Worm (Caenorhabditis elegans): ENCODE results near the gene F01D5.10.

F01D5.10 gene

ce11 chrII:14005183-14005582 is 15.9 kb downstream of the F01D5.10 start:
- no peak for TF ChIP-seq nhr-21 (tag; optimal IDR thresholded peaks at IDR 0.05)
- no peak for TF ChIP-seq nhr-12 (tag; optimal IDR thresholded peaks at IDR 0.05)
- no peak for TF ChIP-seq F13H6.1 (tag; optimal IDR thresholded peaks at IDR 0.05)
- no peak for TF ChIP-seq lsy-2 (tag; optimal IDR thresholded peaks at IDR 0.05)
- TF ChIP-seq lin-13 (GFP tag; optimal IDR thresholded peaks at IDR 0.05), result no peak
- no peak for TF ChIP-seq alr-1 (tag; optimal IDR thresholded peaks at IDR 0.05)
- no peak for TF ChIP-seq dmd-4 (tag; optimal IDR thresholded peaks at IDR 0.05)
- no peak for TF ChIP-seq R02D3.7 (tag; optimal IDR thresholded peaks at IDR 0.05)
- no peak for TF ChIP-seq sma-9 (GFP tag; optimal IDR thresholded peaks at IDR 0.05)
- TF ChIP-seq sma-9 (tag; optimal IDR thresholded peaks at IDR 0.05), result no peak
- no peak for TF ChIP-seq lin-11 (tag; optimal IDR thresholded peaks at IDR 0.05)
- TF ChIP-seq Y55F3AM.14 (GFP tag; optimal IDR thresholded peaks at IDR 0.05), result no peak

- no peak for TF ChIP-seq alr-1 (tag; optimal IDR thresholded peaks at IDR 0.05)
- TF ChIP-seq nhr-21 (tag; optimal IDR thresholded peaks at IDR 0.05), result peak; percentile 74
Observed at ce11 chrII:14004770-14005169, 16.4 kb downstream of the F01D5.10 start.

- no peak for TF ChIP-seq nhr-10 (tag; optimal IDR thresholded peaks at IDR 0.05)
- TF ChIP-seq snpc-4 (tag; optimal IDR thresholded peaks at IDR 0.05), result peak; percentile 82
Observed at ce11 chrII:14003821-14004430, 17.2 kb downstream of the F01D5.10 start.

ce11 chrII:14002200-14002599 is 18.9 kb downstream of the F01D5.10 start, which contains the start of gene F01D5.5:
Gene F01D5.5 (minus strand): TSS chrII:14002300.
- TF ChIP-seq elt-3 (tag; optimal IDR thresholded peaks at IDR 0.05) (no peak), unc-55 (GFP tag; optimal IDR thresholded peaks at IDR 0.05) (no peak), nhr-6 (tag; optimal IDR thresholded peaks at IDR 0.05) (no peak), nhr-21 (tag; optimal IDR thresholded peaks at IDR 0.05) (no peak), sem-4 (tag; optimal IDR thresholded peaks at IDR 0.05) (no peak), ceh-16 (tag; optimal IDR thresholded peaks at IDR 0.05) (no peak), nhr-12 (tag; optimal IDR thresholded peaks at IDR 0.05) (no peak)

- TF ChIP-seq fos-1 (tag; optimal IDR thresholded peaks at IDR 0.05), result peak; percentile 8
Observed at ce11 chrII:14000044-14000443, 21.1 kb downstream of the F01D5.10 start, which contains the start of gene F01D5.3. Gene F01D5.3 (minus strand): TSS chrII:14000144.

- no peak for TF ChIP-seq ztf-1 (GFP tag; conservative IDR thresholded peaks at IDR 0.05)
- no peak for TF ChIP-seq gmeb-1 (tag; optimal IDR thresholded peaks at IDR 0.05)
- TF ChIP-seq ztf-11 (tag; optimal IDR thresholded peaks at IDR 0.05), result no peak
- TF ChIP-seq snpc-4 (tag; optimal IDR thresholded peaks at IDR 0.05), result no peak
- no peak for TF ChIP-seq elt-3 (tag; optimal IDR thresholded peaks at IDR 0.05)
- no peak for TF ChIP-seq egl-27 (tag; optimal IDR thresholded peaks at IDR 0.05)
- no peak for TF ChIP-seq Y55F3AM.14 (GFP tag; optimal IDR thresholded peaks at IDR 0.05)
- no peak for TF ChIP-seq ZK546.5 (tag; optimal IDR thresholded peaks at IDR 0.05)
- no peak for TF ChIP-seq nhr-237 (tag; optimal IDR thresholded peaks at IDR 0.05)
- TF ChIP-seq nhr-77 (tag; optimal IDR thresholded peaks at IDR 0.05), result no peak
- no peak for TF ChIP-seq fos-1 (tag; optimal IDR thresholded peaks at IDR 0.05)
- TF ChIP-seq lsy-2 (tag; optimal IDR thresholded peaks at IDR 0.05), result no peak
- TF ChIP-seq sma-9 (GFP tag; optimal IDR thresholded peaks at IDR 0.05), result no peak
- no peak for TF ChIP-seq sma-9 (tag; optimal IDR thresholded peaks at IDR 0.05)
- no peak for TF ChIP-seq ceh-82 (tag; optimal IDR thresholded peaks at IDR 0.05)
- TF ChIP-seq sem-4 (tag; optimal IDR thresholded peaks at IDR 0.05), result no peak
Observed at ce11 chrII:13998964-13999363, 22.2 kb downstream of the F01D5.10 start, which contains the start of gene F01D5.2. Gene F01D5.2 (minus strand): TSS chrII:13999064.

ce11 chrII:13997989-13998388 is 23.1 kb downstream of the F01D5.10 start:
- TF ChIP-seq sma-9 (GFP tag; optimal IDR thresholded peaks at IDR 0.05) (no peak), sma-9 (tag; optimal IDR thresholded peaks at IDR 0.05) (no peak), unc-62 (GFP tag; optimal IDR thresholded peaks at IDR 0.05) (no peak), ztf-4 (tag; optimal IDR thresholded peaks at IDR 0.05) (no peak), nhr-23 (tag; optimal IDR thresholded peaks at IDR 0.05) (no peak), nhr-6 (tag; optimal IDR thresholded peaks at IDR 0.05) (no peak), mdl-1 (tag; optimal IDR thresholded peaks at IDR 0.05) (no peak), nhr-129 (tag; optimal IDR thresholded peaks at IDR 0.05) (no peak), lsy-2 (tag; optimal IDR thresholded peaks at IDR 0.05) (no peak)

All from whole organism, L2 larva.